Worm (Caenorhabditis elegans): ENCODE measurements around the gene T19D7.7.

ce11 chrX:651616-652015 lies 29.2 kb downstream of the T19D7.7 start:
- TF ChIP-seq elt-1 (tag; optimal IDR thresholded peaks at IDR 0.05) (no peak), lsy-2 (tag; optimal IDR thresholded peaks at IDR 0.05) (no peak), nhr-11 (tag; optimal IDR thresholded peaks at IDR 0.05) (no peak), mab-5 (tag; optimal IDR thresholded peaks at IDR 0.05) (no peak), egl-27 (tag; optimal IDR thresholded peaks at IDR 0.05) (no peak), nhr-237 (tag; optimal IDR thresholded peaks at IDR 0.05) (no peak), aly-2 (tag; optimal IDR thresholded peaks at IDR 0.05) (no peak)

Measured in whole organism, L2 larva.